Worm (Caenorhabditis elegans): ENCODE results near the gene Y41C4A.12.
A peak's percentile ranks its signal among the peaks of the same experiment; 100 is the strongest.

Gene Y41C4A.12

ce11 chrIII:11718548-11718947 is 7.9 kb downstream of the Y41C4A.12 start, which contains the start of gene Y41C4A.9 (continued):
- peak; percentile 79 for TF ChIP-seq snpc-3.4 (tag; optimal IDR thresholded peaks at IDR 0.05)
- no peak for TF ChIP-seq attf-5 (GFP tag; optimal IDR thresholded peaks at IDR 0.05)
- no peak for TF ChIP-seq egrh-3 (GFP tag; IDR thresholded peaks at IDR 0.05)
- TF ChIP-seq F23B12.7 (tag; optimal IDR thresholded peaks at IDR 0.05; ENCODE audit: insufficient read depth) = peak; percentile 4
- TF ChIP-seq tbx-9 (tag; optimal IDR thresholded peaks at IDR 0.05; ENCODE audit: borderline replicate concordance) = no peak
- no peak for TF ChIP-seq attf-6 (GFP tag; IDR thresholded peaks at IDR 0.05)
- TF ChIP-seq lin-35 (GFP tag; optimal IDR thresholded peaks at IDR 0.05) = peak in 1 of 3 experiments; percentile 17
- TF ChIP-seq ztf-18 (tag; optimal IDR thresholded peaks at IDR 0.05) = no peak
- TF ChIP-seq ccch-3 (GFP tag; optimal IDR thresholded peaks at IDR 0.05) = no peak
- peak; percentile 15 for TF ChIP-seq F49E8.2 (tag; optimal IDR thresholded peaks at IDR 0.05; ENCODE audit: insufficient read depth)
- TF ChIP-seq C17E4.6 (GFP tag; IDR thresholded peaks at IDR 0.05) = no peak
- TF ChIP-seq nhr-90 (tag; optimal IDR thresholded peaks at IDR 0.05) = no peak
- no peak for TF ChIP-seq zim-3 (tag; optimal IDR thresholded peaks at IDR 0.05)
- TF ChIP-seq madf-6 (GFP tag; IDR thresholded peaks at IDR 0.05) = peak; percentile 58
- TF ChIP-seq ztf-25 (GFP tag; IDR thresholded peaks at IDR 0.05) = no peak
- TF ChIP-seq nfya-1 (tag; optimal IDR thresholded peaks at IDR 0.05; ENCODE audit: borderline replicate concordance, insufficient read depth) = no peak
- TF ChIP-seq hrde-1 (tag; optimal IDR thresholded peaks at IDR 0.05; ENCODE audit: borderline replicate concordance) = no peak
- TF ChIP-seq T26A5.8 (tag; optimal IDR thresholded peaks at IDR 0.05) = no peak
- TF ChIP-seq athp-1 (tag; optimal IDR thresholded peaks at IDR 0.05) = no peak
- no peak for TF ChIP-seq hlh-26 (GFP tag; conservative IDR thresholded peaks at IDR 0.05)
- no peak for TF ChIP-seq repo-1 (tag; optimal IDR thresholded peaks at IDR 0.05)
- no peak for TF ChIP-seq pbrm-1 (GFP tag; IDR thresholded peaks at IDR 0.05)
- TF ChIP-seq B0336.3 (GFP tag; IDR thresholded peaks at IDR 0.05) = no peak
- TF ChIP-seq mes-4 (tag; optimal IDR thresholded peaks at IDR 0.05) = no peak
- TF ChIP-seq tlf-1 (GFP tag; optimal IDR thresholded peaks at IDR 0.05) = no peak
- TF ChIP-seq dox-1 (GFP tag; IDR thresholded peaks at IDR 0.05) = no peak
- no peak for TF ChIP-seq madf-3 (GFP tag; IDR thresholded peaks at IDR 0.05)
- no peak for TF ChIP-seq bed-2 (GFP tag; IDR thresholded peaks at IDR 0.05)

ce11 chrIII:11708722-11709121 is 17.8 kb downstream of the Y41C4A.12 start, which contains the start of gene Y41C4A.8:
Gene Y41C4A.8, minus strand, starts transcription at chrIII:11708822.
- TF ChIP-seq hrde-1 (tag; optimal IDR thresholded peaks at IDR 0.05; ENCODE audit: borderline replicate concordance) (no peak), mes-4 (tag; optimal IDR thresholded peaks at IDR 0.05) (no peak), rpc-1 (optimal IDR thresholded peaks at IDR 0.05) (no peak), rpc-1 (tag; optimal IDR thresholded peaks at IDR 0.05) (no peak), ztf-26 (tag; optimal IDR thresholded peaks at IDR 0.05) (no peak), F57C9.4 (tag; optimal IDR thresholded peaks at IDR 0.05) (no peak), C17E4.6 (GFP tag; IDR thresholded peaks at IDR 0.05) (no peak), F22D6.2 (tag; optimal IDR thresholded peaks at IDR 0.05) (no peak), ceh-27 (GFP tag; optimal IDR thresholded peaks at IDR 0.05) (no peak), K11D2.4 (GFP tag; IDR thresholded peaks at IDR 0.05) (no peak), madf-8 (GFP tag; conservative IDR thresholded peaks at IDR 0.05) (no peak), T07F8.4 (tag; optimal IDR thresholded peaks at IDR 0.05) (no peak)

ce11 chrIII:11706665-11707064 is 19.8 kb downstream of the Y41C4A.12 start, which contains the start of gene col-96:
Gene col-96, minus strand, starts transcription at chrIII:11706765.
- TF ChIP-seq Y53F4B.3 (GFP tag; IDR thresholded peaks at IDR 0.05) = no peak
- no peak for TF ChIP-seq ceh-58 (GFP tag; IDR thresholded peaks at IDR 0.05)
- no peak for TF ChIP-seq somi-1 (GFP tag; optimal IDR thresholded peaks at IDR 0.05)
- no peak for TF ChIP-seq lir-1 (GFP tag; conservative IDR thresholded peaks at IDR 0.05)
- no peak for TF ChIP-seq nhr-27 (tag; optimal IDR thresholded peaks at IDR 0.05)
- no peak for TF ChIP-seq pha-4 (tag; optimal IDR thresholded peaks at IDR 0.05)
- no peak for TF ChIP-seq F57A8.1 (GFP tag; optimal IDR thresholded peaks at IDR 0.05)
- TF ChIP-seq cebp-1 (GFP tag; IDR thresholded peaks at IDR 0.05) = no peak
- no peak for TF ChIP-seq cebp-1 (tag; optimal IDR thresholded peaks at IDR 0.05)
- no peak for TF ChIP-seq sdz-38 (tag; optimal IDR thresholded peaks at IDR 0.05)
- no peak for TF ChIP-seq B0019.2 (GFP tag; conservative IDR thresholded peaks at IDR 0.05)
- no peak for TF ChIP-seq hlh-26 (GFP tag; conservative IDR thresholded peaks at IDR 0.05)
- no peak for TF ChIP-seq zim-3 (tag; optimal IDR thresholded peaks at IDR 0.05)

Data from whole organism, young adult.